Fruit fly (Drosophila melanogaster) whole organism, embryonic: ENCODE data around the gene CG10035.

ENCODE experiments used
- Atf3 ChIP-seq: fragments of 200-800 bp; sonication (Bioruptor generic); optimal IDR thresholded peaks from 3 replicates; lab custom pipeline; 2016; ENCODE audit warnings: missing biosample characterization, missing genetic modification characterization
- Blimp-1 ChIP-seq: fragments of 200-800 bp; sonication (Bioruptor generic); optimal IDR thresholded peaks from 3 replicates; lab custom pipeline; 2018; ENCODE audit warnings: missing biosample characterization, missing genetic modification characterization, mild to moderate bottlenecking, moderate library complexity, missing genetic modification reagents
- CG11456 ChIP-seq: fragments of 200-800 bp; sonication (Bioruptor generic); IDR thresholded peaks from 3 replicates; pipeline ENCODE4 v1.3.6; 2022; ENCODE audit warnings: missing biosample characterization, missing genetic modification characterization
- CG1233 ChIP-seq: fragments of 200-800 bp; sonication (Bioruptor generic); optimal IDR thresholded peaks from 4 replicates; lab custom pipeline; 2018; ENCODE audit warnings: missing biosample characterization, mild to moderate bottlenecking, missing genetic modification characterization
- CG13287 ChIP-seq: fragments of 200-800 bp; sonication (Bioruptor generic); IDR thresholded peaks from 2 replicates; pipeline ENCODE4 v1.3.6; 2022; ENCODE audit warnings: missing biosample characterization, missing genetic modification characterization; ENCODE audit not compliant: partially characterized antibody
- CG15479 ChIP-seq: fragments of 200-800 bp; sonication (Bioruptor generic); optimal IDR thresholded peaks from 3 replicates; lab custom pipeline; 2019; ENCODE audit warnings: missing biosample characterization, mild to moderate bottlenecking, missing genetic modification characterization, moderate library complexity
- CG17385 ChIP-seq: fragments of 200-800 bp; sonication (Bioruptor generic); optimal IDR thresholded peaks from 3 replicates; lab custom pipeline; 2018; ENCODE audit warnings: missing biosample characterization, mild to moderate bottlenecking, missing genetic modification characterization
- CG17568 ChIP-seq: fragments of 200-800 bp; sonication (Bioruptor generic); optimal IDR thresholded peaks from 2 replicates; lab custom pipeline; 2018; ENCODE audit warnings: missing biosample characterization, mild to moderate bottlenecking, missing genetic modification characterization, moderate library complexity
- CG17912 ChIP-seq: fragments of 200-800 bp; sonication (Bioruptor generic); optimal IDR thresholded peaks from 2 replicates; lab custom pipeline; 2018; ENCODE audit warnings: missing biosample characterization, mild to moderate bottlenecking, missing genetic modification characterization
- CG18262 ChIP-seq: fragments of 200-800 bp; optimal IDR thresholded peaks from 3 replicates; lab custom pipeline; 2019; ENCODE audit warnings: missing biosample characterization, mild to moderate bottlenecking, missing genetic modification characterization, moderate library complexity
- CG2120 ChIP-seq: fragments of 200-800 bp; sonication (Bioruptor generic); optimal IDR thresholded peaks from 3 replicates; lab custom pipeline; 2016; ENCODE audit warnings: missing biosample characterization, missing genetic modification characterization
- CG30020 ChIP-seq: fragments of 200-800 bp; optimal IDR thresholded peaks from 2 replicates; lab custom pipeline; 2019; ENCODE audit warnings: missing biosample characterization, mild to moderate bottlenecking, missing genetic modification characterization, moderate library complexity
- CG31441 ChIP-seq: fragments of 200-800 bp; sonication (Bioruptor generic); IDR thresholded peaks from 2 replicates; pipeline ENCODE4 v1.3.6; 2022; ENCODE audit warnings: missing biosample characterization, missing genetic modification characterization
- CG32532 ChIP-seq: fragments of 200-800 bp; sonication (Bioruptor generic); IDR thresholded peaks from 2 replicates; pipeline ENCODE4 v1.3.6; 2022; ENCODE audit warnings: missing biosample characterization, missing genetic modification characterization
- CG3726 ChIP-seq: fragments of 200-800 bp; sonication (Bioruptor generic); IDR thresholded peaks from 3 replicates; pipeline ENCODE4, ENCODE4 v1.3.6; 2022; ENCODE audit warnings: missing biosample characterization, missing genetic modification characterization
- CG3847 ChIP-seq: fragments of 200-800 bp; sonication (Bioruptor generic); IDR thresholded peaks from 2 replicates; pipeline ENCODE4 v1.3.6; 2022; ENCODE audit warnings: missing biosample characterization, missing genetic modification characterization
- CG4820 ChIP-seq: fragments of 200-800 bp; sonication (Bioruptor generic); optimal IDR thresholded peaks from 3 replicates; lab custom pipeline; 2016; ENCODE audit warnings: missing biosample characterization, missing genetic modification characterization
- CG9797 ChIP-seq: fragments of 200-800 bp; sonication (Bioruptor generic); optimal IDR thresholded peaks from 3 replicates; lab custom pipeline; 2018; ENCODE audit warnings: missing biosample characterization, mild to moderate bottlenecking, missing genetic modification characterization
- ERR ChIP-seq: fragments of 200-800 bp; sonication (Bioruptor generic); optimal IDR thresholded peaks from 2 replicates; lab custom pipeline; 2016; ENCODE audit warnings: missing biosample characterization, missing genetic modification characterization
- Ets97D ChIP-seq: fragments of 200-800 bp; sonication (Bioruptor generic); optimal IDR thresholded peaks from 3 replicates; lab custom pipeline; 2016; ENCODE audit warnings: missing biosample characterization, missing genetic modification characterization
- HmgD ChIP-seq: fragments of 200-800 bp; sonication (Bioruptor generic); optimal IDR thresholded peaks from 3 replicates; lab custom pipeline; 2016; ENCODE audit warnings: missing biosample characterization, missing genetic modification characterization
- HmgZ ChIP-seq: fragments of 200-800 bp; sonication (Bioruptor generic); optimal IDR thresholded peaks from 2 replicates; lab custom pipeline; 2018; ENCODE audit warnings: missing biosample characterization, mild to moderate bottlenecking, missing genetic modification characterization
- Hmx ChIP-seq: fragments of 200-800 bp; sonication (Bioruptor generic); optimal IDR thresholded peaks from 2 replicates; lab custom pipeline; 2016; ENCODE audit warnings: missing biosample characterization, missing genetic modification characterization
- Lhr ChIP-seq: fragments of 200-800 bp; sonication (Bioruptor generic); optimal IDR thresholded peaks from 3 replicates; lab custom pipeline; 2017; ENCODE audit warnings: mild to moderate bottlenecking, missing biosample characterization, missing genetic modification reagents, missing genetic modification characterization
- MBD-R2 ChIP-seq: fragments of 200-800 bp; sonication (Bioruptor generic); IDR thresholded peaks from 2 replicates; pipeline ENCODE4 v1.3.6; 2022; ENCODE audit warnings: missing biosample characterization, missing genetic modification characterization
- Max ChIP-seq: fragments of 200-800 bp; sonication (Bioruptor generic); optimal IDR thresholded peaks from 2 replicates; lab custom pipeline; 2016; ENCODE audit warnings: missing biosample characterization, mild to moderate bottlenecking, missing genetic modification characterization
- Mes4 ChIP-seq: fragments of 200-800 bp; sonication (Bioruptor generic); optimal IDR thresholded peaks from 2 replicates; lab custom pipeline; 2016; ENCODE audit warnings: missing biosample characterization, missing genetic modification characterization
- Mrtf ChIP-seq: fragments of 200-800 bp; sonication (Bioruptor generic); IDR thresholded peaks from 3 replicates; pipeline ENCODE4 v1.3.6; 2022; ENCODE audit warnings: missing biosample characterization, missing genetic modification characterization
- Nf-YB ChIP-seq: fragments of 200-800 bp; sonication (Bioruptor generic); optimal IDR thresholded peaks from 3 replicates; lab custom pipeline; 2019; ENCODE audit warnings: missing biosample characterization, mild to moderate bottlenecking, missing genetic modification characterization, moderate library complexity
- Usf ChIP-seq: fragments of 200-800 bp; sonication (Bioruptor generic); optimal IDR thresholded peaks from 2 replicates; lab custom pipeline; 2017; ENCODE audit warnings: missing genotype, missing biosample characterization, missing genetic modification characterization
- Vsx1 ChIP-seq: fragments of 200-800 bp; sonication (Bioruptor generic); optimal IDR thresholded peaks from 2 replicates; lab custom pipeline; 2017; ENCODE audit warnings: missing biosample characterization, mild to moderate bottlenecking, missing genetic modification characterization, missing genetic modification reagents
- chm ChIP-seq: fragments of 200-800 bp; sonication (Bioruptor generic); IDR thresholded peaks from 2 replicates; pipeline ENCODE4 v1.3.6; 2022; ENCODE audit warnings: missing biosample characterization, missing genetic modification characterization
- crp ChIP-seq, 2 experiments: fragments of 200-800 bp; sonication (Bioruptor generic); optimal IDR thresholded peaks; 2 replicates in 1 of 2; 3 replicates in 1 of 2; lab custom pipeline; 2017; ENCODE audit warnings: missing biosample characterization in 2 of 2, missing genetic modification characterization in 2 of 2, mild to moderate bottlenecking in 1 of 2, moderate library complexity in 1 of 2
- esg ChIP-seq: fragments of 200-800 bp; sonication (Bioruptor generic); conservative IDR thresholded peaks from 2 replicates; pipeline ENCODE4 v1.3.6; 2022; ENCODE audit warnings: missing biosample characterization, missing genetic modification characterization
- fd64A ChIP-seq: fragments of 200-800 bp; sonication (Bioruptor generic); optimal IDR thresholded peaks from 3 replicates; lab custom pipeline; 2018; ENCODE audit warnings: missing biosample characterization, mild to moderate bottlenecking, missing genetic modification characterization
- grn ChIP-seq: fragments of 200-800 bp; sonication (Bioruptor generic); optimal IDR thresholded peaks from 3 replicates; lab custom pipeline; 2017; ENCODE audit warnings: missing biosample characterization, missing genetic modification characterization
- her ChIP-seq: fragments of 200-800 bp; sonication (Bioruptor generic); optimal IDR thresholded peaks from 2 replicates; lab custom pipeline; 2016; ENCODE audit warnings: missing biosample characterization, missing genetic modification characterization
- inv ChIP-seq: fragments of 200-800 bp; sonication (Bioruptor generic); IDR thresholded peaks from 2 replicates; pipeline ENCODE4 v1.3.6; 2022; ENCODE audit warnings: missing biosample characterization, missing genetic modification characterization; ENCODE audit not compliant: partially characterized antibody
- kni ChIP-seq: fragments of 200-800 bp; sonication (Bioruptor generic); optimal IDR thresholded peaks from 3 replicates; lab custom pipeline; 2017; ENCODE audit warnings: mild to moderate bottlenecking, missing biosample characterization, missing genetic modification reagents, missing genetic modification characterization
- knrl ChIP-seq: fragments of 200-800 bp; sonication (Bioruptor generic); IDR thresholded peaks from 3 replicates; pipeline ENCODE4 v1.3.6; 2022; ENCODE audit warnings: missing biosample characterization, missing genetic modification characterization; ENCODE audit not compliant: partially characterized antibody
- nerfin-1 ChIP-seq: fragments of 200-800 bp; sonication (Bioruptor generic); optimal IDR thresholded peaks from 3 replicates; lab custom pipeline; 2019; ENCODE audit warnings: missing biosample characterization, mild to moderate bottlenecking, missing genetic modification characterization, moderate library complexity
- pan ChIP-seq, 4 experiments: fragments of >200 bp in 3 of 4; fragments of 200-800 bp in 1 of 4; sonication (Bioruptor generic) in 1 of 4; optimal IDR thresholded peaks in 3 of 4; IDR thresholded peaks in 1 of 4; 2 replicates each; pipeline versions ENCODE4 v1.3.6 to Lab custom; 2017 to 2022; ENCODE audit warnings: missing biosample characterization in 2 of 4, missing genetic modification characterization in 2 of 4, mixed read lengths in 1 of 4
- ranshi ChIP-seq: fragments of 200-800 bp; sonication (Bioruptor generic); IDR thresholded peaks from 2 replicates; pipeline ENCODE4 v1.3.6; 2022; ENCODE audit warnings: missing biosample characterization, missing genetic modification characterization
- repo ChIP-seq: fragments of 200-800 bp; sonication (Bioruptor generic); optimal IDR thresholded peaks from 2 replicates; lab custom pipeline; 2016; ENCODE audit warnings: missing biosample characterization, missing genetic modification characterization
- rib ChIP-seq: fragments of 200-800 bp; sonication (Bioruptor generic); IDR thresholded peaks from 2 replicates; pipeline ENCODE4 v1.3.6; 2022; ENCODE audit warnings: missing biosample characterization, missing genetic modification characterization
- ro ChIP-seq: fragments of 200-800 bp; sonication (Bioruptor generic); IDR thresholded peaks from 2 replicates; pipeline ENCODE4 v1.3.6; 2022; ENCODE audit warnings: missing biosample characterization, missing genetic modification characterization
- tin ChIP-seq: fragments of 200-800 bp; sonication (Bioruptor generic); optimal IDR thresholded peaks from 3 replicates; lab custom pipeline; 2016; ENCODE audit warnings: missing biosample characterization, missing genetic modification characterization
- trh ChIP-seq: fragments of 200-800 bp; sonication (Bioruptor generic); optimal IDR thresholded peaks from 2 replicates; lab custom pipeline; 2016; ENCODE audit warnings: missing biosample characterization, missing genetic modification characterization
- usp ChIP-seq: fragments of >200 bp; optimal IDR thresholded peaks from 2 replicates; lab custom pipeline; 2017; ENCODE audit warnings: missing biosample characterization, missing genetic modification characterization
- wek ChIP-seq: fragments of 200-800 bp; sonication (Bioruptor generic); optimal IDR thresholded peaks from 3 replicates; lab custom pipeline; 2018; ENCODE audit warnings: missing biosample characterization, mild to moderate bottlenecking, missing genetic modification characterization, moderate library complexity
- yki ChIP-seq: fragments of >200 bp; optimal IDR thresholded peaks from 3 replicates; lab custom pipeline; 2018

Gene CG10035

dm6 chr3R:12350497-12350896 is 32.0 kb downstream of the CG10035 start, which contains the start of gene CG10038 (continued):
- TF ChIP-seq crp (GFP tag; optimal IDR thresholded peaks at IDR 0.05; lab: Kevin White, UChicago): peak in 1 of 2 experiments; percentile 23
- TF ChIP-seq fd64A: no peak
- TF ChIP-seq CG4820: no peak
- no peak for TF ChIP-seq Blimp-1 (GFP tag; lab: Kevin White, UChicago)
- peak; percentile 55 for TF ChIP-seq CG9797 (GFP tag; lab: Kevin White, UChicago)
- TF ChIP-seq trh (GFP tag; lab: Kevin White, UChicago): no peak
- TF ChIP-seq inv: peak; percentile 93
- TF ChIP-seq CG17568: no peak
- TF ChIP-seq Ets97D (GFP tag; lab: Kevin White, UChicago): peak; percentile 60
- TF ChIP-seq Hmx (GFP tag; lab: Kevin White, UChicago): no peak
- TF ChIP-seq HmgD: no peak
- TF ChIP-seq repo (GFP tag; lab: Kevin White, UChicago): no peak
- peak; percentile 100 for TF ChIP-seq MBD-R2
- no peak for TF ChIP-seq Vsx1 (GFP tag; lab: Kevin White, UChicago)
- peak; percentile 74 for TF ChIP-seq Lhr (GFP tag; lab: Kevin White, UChicago)
- TF ChIP-seq CG3847: peak; percentile 55
- TF ChIP-seq CG2120: peak; percentile 57
- no peak for TF ChIP-seq ERR (GFP tag; lab: Kevin White, UChicago)
- no peak for TF ChIP-seq ranshi
- no peak for TF ChIP-seq usp
- TF ChIP-seq CG31441 (GFP tag; lab: Robert Waterston, UW): peak; percentile 43; the same call in 1 of the 2 replicates
- TF ChIP-seq Usf (GFP tag; lab: Kevin White, UChicago): no peak
- TF ChIP-seq Mrtf (GFP tag; lab: Robert Waterston, UW): 0 out of 3 replicates have a peak, but pooled peaks have one; percentile 28
- peak; percentile 18 for TF ChIP-seq Max (GFP tag; lab: Kevin White, UChicago)
- peak; percentile 25; the same call in 1 of the 2 replicates for TF ChIP-seq ro (GFP tag; lab: Robert Waterston, UW)
- TF ChIP-seq CG1233 (GFP tag; lab: Kevin White, UChicago): no peak
- TF ChIP-seq yki (lab: Kevin White, UChicago): no peak
- no peak for TF ChIP-seq CG17385 (GFP tag; lab: Kevin White, UChicago)
- no peak for TF ChIP-seq pan (optimal IDR thresholded peaks at IDR 0.05; lab: Kevin White, UChicago)
- no peak for TF ChIP-seq pan (GFP tag; optimal IDR thresholded peaks at IDR 0.05 in 1 of 2, IDR thresholded peaks at IDR 0.05 in 1 of 2)
- TF ChIP-seq chm (GFP tag; lab: Robert Waterston, UW): no peak
- TF ChIP-seq CG11456: peak; percentile 72
- peak; percentile 31 for TF ChIP-seq wek (GFP tag; lab: Kevin White, UChicago)
- TF ChIP-seq Mes4 (GFP tag; lab: Kevin White, UChicago): no peak
- TF ChIP-seq tin: peak; percentile 56
- TF ChIP-seq Nf-YB (GFP tag; lab: Kevin White, UChicago): peak; percentile 2
- peak; percentile 76 for TF ChIP-seq HmgZ (tag; lab: Kevin White, UChicago)
- no peak for TF ChIP-seq CG3726 (GFP tag; lab: Robert Waterston, UW)
- TF ChIP-seq knrl: peak; percentile 96
- TF ChIP-seq CG13287 (GFP tag; lab: Robert Waterston, UW): peak; percentile 97
- TF ChIP-seq CG17912: no peak
- TF ChIP-seq nerfin-1 (tag; lab: Kevin White, UChicago): no peak
- TF ChIP-seq rib: no peak
- TF ChIP-seq her (GFP tag; lab: Kevin White, UChicago): no peak
- no peak for TF ChIP-seq CG15479 (GFP tag; lab: Kevin White, UChicago)
- peak; percentile 38 for TF ChIP-seq CG30020 (tag; lab: Kevin White, UChicago)
- TF ChIP-seq grn (GFP tag; lab: Kevin White, UChicago): no peak
- peak; percentile 66 for TF ChIP-seq CG32532 (GFP tag; lab: Robert Waterston, UW)
- no peak for TF ChIP-seq Atf3 (GFP tag; lab: Kevin White, UChicago)
- no peak for TF ChIP-seq kni (GFP tag; lab: Kevin White, UChicago)
- TF ChIP-seq esg (GFP tag; lab: Robert Waterston, UW): no peak
- TF ChIP-seq CG18262 (tag; lab: Kevin White, UChicago): peak; percentile 27
